Worm (Caenorhabditis elegans): ENCODE data around the gene F36A4.4.

ce11 chrIV:4270925-4271324 is 3.5 kb downstream of the F36A4.4 start, which contains the start of gene F36A4.2:
- TF ChIP-seq pes-1 (GFP tag; IDR thresholded peaks at IDR 0.05) (no peak), ceh-36 (tag; optimal IDR thresholded peaks at IDR 0.05) (no peak), F13C5.2 (tag; optimal IDR thresholded peaks at IDR 0.05) (no peak), B0310.2 (tag; optimal IDR thresholded peaks at IDR 0.05) (no peak), tra-4 (tag; optimal IDR thresholded peaks at IDR 0.05) (no peak), flt-1 (GFP tag; IDR thresholded peaks at IDR 0.05) (no peak), ceh-13 (GFP tag; optimal IDR thresholded peaks at IDR 0.05) (no peak), hmbx-1 (tag; optimal IDR thresholded peaks at IDR 0.05) (no peak), hmg-4 (GFP tag; optimal IDR thresholded peaks at IDR 0.05) (no peak), hnd-1 (tag; optimal IDR thresholded peaks at IDR 0.05) (no peak)

All from whole organism, early embryonic.